Worm (Caenorhabditis elegans) whole organism, L2 larva: ENCODE data around the gene srg-4.
A peak's percentile ranks its signal among the peaks of the same experiment; 100 is the strongest.

Experiments
- Y55F3AM.14 ChIP-seq: fragments of 200-800 bp; sonication (Bioruptor generic); optimal IDR thresholded peaks from 2 replicates; lab custom pipeline; 2018; ENCODE audit warnings: mild to moderate bottlenecking, missing genetic modification characterization, missing compliant biosample characterization
- aly-2 ChIP-seq: fragments of 150-350 bp; optimal IDR thresholded peaks from 2 replicates; lab custom pipeline; 2014; ENCODE audit warnings: missing biosample characterization, missing genetic modification characterization
- ama-1 ChIP-seq: fragments of 150-350 bp; optimal IDR thresholded peaks from 2 replicates; lab custom pipeline; 2018; ENCODE audit warnings: inconsistent platforms
- dmd-4 ChIP-seq: sonication (generic microtip); optimal IDR thresholded peaks from 2 replicates; lab custom pipeline; 2017; ENCODE audit warnings: missing biosample characterization, missing genetic modification characterization
- egl-27 ChIP-seq: sonication (generic microtip); optimal IDR thresholded peaks from 3 replicates; lab custom pipeline; 2017; ENCODE audit warnings: missing biosample characterization, missing genetic modification reagents, missing genetic modification characterization
- lin-13 ChIP-seq: fragments of 150-350 bp; optimal IDR thresholded peaks from 2 replicates; lab custom pipeline; 2014; ENCODE audit warnings: missing biosample characterization, missing genetic modification reagents, missing genetic modification characterization
- lsy-2 ChIP-seq, 2 experiments: fragments of 150-350 bp in 1 of 2; sonication (generic microtip) in 1 of 2; optimal IDR thresholded peaks; 2 replicates each; lab custom pipeline; 2014 to 2017; ENCODE audit warnings: missing biosample characterization in 2 of 2, missing genetic modification characterization in 2 of 2
- nhr-129 ChIP-seq: fragments of 150-350 bp; optimal IDR thresholded peaks from 2 replicates; lab custom pipeline; 2014; ENCODE audit warnings: missing biosample characterization, missing genetic modification characterization
- nhr-237 ChIP-seq: fragments of 150-350 bp; optimal IDR thresholded peaks from 2 replicates; lab custom pipeline; 2014; ENCODE audit warnings: missing biosample characterization, missing genetic modification characterization
- nhr-77 ChIP-seq: fragments of 150-350 bp; optimal IDR thresholded peaks from 2 replicates; lab custom pipeline; 2014; ENCODE audit warnings: missing biosample characterization, missing genetic modification characterization
- sma-3 ChIP-seq: sonication (generic microtip); optimal IDR thresholded peaks from 2 replicates; lab custom pipeline; 2016; ENCODE audit warnings: missing genetic modification reagents, missing genetic modification characterization, missing compliant biosample characterization
- snpc-4 ChIP-seq: fragments of 150-350 bp; optimal IDR thresholded peaks from 2 replicates; lab custom pipeline; 2014; ENCODE audit warnings: missing biosample characterization, missing genetic modification characterization
- unc-39 ChIP-seq: fragments of 150-350 bp; optimal IDR thresholded peaks from 2 replicates; lab custom pipeline; 2014; ENCODE audit warnings: missing biosample characterization, missing genetic modification characterization
- unc-62 ChIP-seq: fragments of 150-350 bp; optimal IDR thresholded peaks from 2 replicates; lab custom pipeline; 2014; ENCODE audit warnings: missing biosample characterization, missing genetic modification reagents, missing genetic modification characterization

ce11 chrIII:6280070-6280596 is 18.2 kb upstream of the srg-4 start, which contains the start of gene hmg-1.2:
- TF ChIP-seq snpc-4: peak; percentile 66
- TF ChIP-seq unc-62: peak; percentile 44
- peak; percentile 27 to 83 for TF ChIP-seq lsy-2 (tag; optimal IDR thresholded peaks at IDR 0.05; lab: Kevin White, UChicago)
- peak; percentile 93 for TF ChIP-seq nhr-129
- no peak for TF ChIP-seq unc-39
- TF ChIP-seq nhr-237: no peak
- TF ChIP-seq aly-2 (tag; lab: Kevin White, UChicago): no peak
- peak; percentile 74 for TF ChIP-seq sma-3 (GFP tag; lab: Kevin White, UChicago)
- TF ChIP-seq egl-27 (tag; lab: Kevin White, UChicago): peak; percentile 88
- TF ChIP-seq lin-13: peak; percentile 54
- TF ChIP-seq ama-1 (lab: Kevin White, UChicago): no peak
- no peak for TF ChIP-seq nhr-77 (tag; lab: Kevin White, UChicago)
- peak; percentile 55 for TF ChIP-seq dmd-4 (tag; lab: Kevin White, UChicago)
- TF ChIP-seq Y55F3AM.14 (GFP tag; lab: Kevin White, UChicago): peak; percentile 67
